Worm (Caenorhabditis elegans): ENCODE measurements around the gene srh-295.

- no peak for TF ChIP-seq ama-1 (optimal IDR thresholded peaks at IDR 0.05)
- TF ChIP-seq snpc-4 (tag; optimal IDR thresholded peaks at IDR 0.05), result no peak
- TF ChIP-seq elt-1 (tag; optimal IDR thresholded peaks at IDR 0.05), result no peak
- TF ChIP-seq ztf-11 (tag; optimal IDR thresholded peaks at IDR 0.05), result no peak
- TF ChIP-seq unc-62 (GFP tag; optimal IDR thresholded peaks at IDR 0.05), result no peak
- TF ChIP-seq ceh-16 (tag; optimal IDR thresholded peaks at IDR 0.05), result no peak
- no peak for TF ChIP-seq nhr-237 (tag; optimal IDR thresholded peaks at IDR 0.05)
- TF ChIP-seq ZK546.5 (tag; optimal IDR thresholded peaks at IDR 0.05), result no peak
- no peak for TF ChIP-seq zag-1 (tag; optimal IDR thresholded peaks at IDR 0.05)
- TF ChIP-seq lin-39 (tag; optimal IDR thresholded peaks at IDR 0.05), result no peak
- no peak for TF ChIP-seq lin-13 (GFP tag; optimal IDR thresholded peaks at IDR 0.05)
These were observed 22.0 kb downstream of the srh-295 start, which contains the start of gene srx-58 for ce11 chrV:15352376-15352775.
